Worm (Caenorhabditis elegans) whole organism, young adult: ENCODE measurements around the gene T23E7.2.

Source experiments
- B0261.1 ChIP-seq: sonication (generic microtip); optimal IDR thresholded peaks from 2 replicates; lab custom pipeline; 2016; ENCODE audit warnings: mild to moderate bottlenecking, missing genetic modification characterization, moderate library complexity, missing compliant biosample characterization
- C06A6.2 ChIP-seq: fragments of 200-800 bp; sonication (Bioruptor generic); conservative IDR thresholded peaks from 2 replicates; pipeline ENCODE4 v1.3.6; 2022; ENCODE audit warnings: missing genetic modification characterization, missing compliant biosample characterization
- C17E4.6 ChIP-seq: fragments of 200-800 bp; sonication (Bioruptor generic); IDR thresholded peaks from 2 replicates; pipeline ENCODE4 v1.3.6; 2022; ENCODE audit warnings: missing genetic modification reagents, missing genetic modification characterization, missing compliant biosample characterization
- F22D6.2 ChIP-seq: sonication (generic microtip); optimal IDR thresholded peaks from 2 replicates; lab custom pipeline; 2016; ENCODE audit warnings: mild to moderate bottlenecking, missing genetic modification characterization, missing compliant biosample characterization
- F23B12.7 ChIP-seq: sonication (generic microtip); optimal IDR thresholded peaks from 2 replicates; lab custom pipeline; 2017; ENCODE audit warnings: missing genetic modification characterization, mild to moderate bottlenecking, missing compliant biosample characterization, antibody characterized with exemption, moderate library complexity; ENCODE audit not compliant: insufficient read depth
- F33H1.4 ChIP-seq: fragments of 200-800 bp; sonication (Bioruptor generic); IDR thresholded peaks from 2 replicates; pipeline ENCODE4 v1.3.6; 2022; ENCODE audit warnings: missing genetic modification reagents, missing genetic modification characterization, missing compliant biosample characterization
- T07F8.4 ChIP-seq: sonication (generic microtip); optimal IDR thresholded peaks from 2 replicates; lab custom pipeline; 2016; ENCODE audit warnings: mild to moderate bottlenecking, missing genetic modification characterization, moderate library complexity, missing compliant biosample characterization
- T26A5.8 ChIP-seq: sonication (generic microtip); optimal IDR thresholded peaks from 2 replicates; lab custom pipeline; 2016; ENCODE audit warnings: missing genetic modification characterization, missing compliant biosample characterization
- Y56A3A.18 ChIP-seq: fragments of 200-800 bp; sonication (Bioruptor generic); IDR thresholded peaks from 2 replicates; pipeline ENCODE4 v1.3.6; 2022; ENCODE audit warnings: missing genetic modification reagents, missing genetic modification characterization, missing compliant biosample characterization
- ama-1 ChIP-seq, 3 experiments: fragments of 150-350 bp in 1 of 3; sonication (generic microtip) in 2 of 3; optimal IDR thresholded peaks; 2 replicates each; lab custom pipeline; 2014 to 2018; ENCODE audit warnings: missing biosample characterization in 2 of 3, missing genetic modification characterization in 2 of 3, missing genetic modification reagents in 2 of 3
- aptf-2 ChIP-seq: fragments of 200-800 bp; sonication (Bioruptor generic); conservative IDR thresholded peaks from 2 replicates; pipeline ENCODE4 v1.3.6; 2022; ENCODE audit warnings: missing genetic modification reagents, missing genetic modification characterization, missing compliant biosample characterization
- attf-3 ChIP-seq: fragments of 200-800 bp; sonication (Bioruptor generic); conservative IDR thresholded peaks from 2 replicates; pipeline ENCODE4 v1.3.6; 2022; ENCODE audit warnings: missing genetic modification reagents, missing genetic modification characterization, missing compliant biosample characterization
- attf-5 ChIP-seq: fragments of 200-800 bp; sonication (Bioruptor generic); optimal IDR thresholded peaks from 2 replicates; lab custom pipeline; 2018; ENCODE audit warnings: mild to moderate bottlenecking, missing genetic modification characterization, missing compliant biosample characterization
- ccch-3 ChIP-seq: fragments of 200-800 bp; sonication (Bioruptor generic); optimal IDR thresholded peaks from 2 replicates; lab custom pipeline; 2018; ENCODE audit warnings: mild to moderate bottlenecking, missing genetic modification characterization, missing compliant biosample characterization
- die-1 ChIP-seq: sonication (generic microtip); optimal IDR thresholded peaks from 2 replicates; lab custom pipeline; 2016; ENCODE audit warnings: missing genotype, mild to moderate bottlenecking, missing genetic modification characterization, missing compliant biosample characterization
- dpl-1 ChIP-seq: fragments of 150-350 bp; optimal IDR thresholded peaks from 2 replicates; lab custom pipeline; 2014; ENCODE audit warnings: missing biosample characterization, missing genetic modification reagents, missing genetic modification characterization
- efl-1 ChIP-seq: fragments of 150-350 bp; optimal IDR thresholded peaks from 2 replicates; lab custom pipeline; 2014; ENCODE audit warnings: missing biosample characterization, missing genetic modification reagents, missing genetic modification characterization
- egl-18 ChIP-seq: fragments of 200-800 bp; sonication (Bioruptor generic); IDR thresholded peaks from 2 replicates; pipeline ENCODE4 v1.3.6; 2022; ENCODE audit warnings: missing genetic modification reagents, missing genetic modification characterization, missing compliant biosample characterization
- egl-44 ChIP-seq: fragments of 200-800 bp; sonication (Bioruptor generic); IDR thresholded peaks from 2 replicates; pipeline ENCODE4 v1.3.6; 2022; ENCODE audit warnings: missing genetic modification reagents, missing genetic modification characterization, missing compliant biosample characterization
- ekl-4 ChIP-seq: fragments of 200-800 bp; sonication (Bioruptor generic); IDR thresholded peaks from 2 replicates; pipeline ENCODE4 v1.3.6; 2022; ENCODE audit warnings: missing genetic modification reagents, missing genetic modification characterization, missing compliant biosample characterization
- hlh-26 ChIP-seq: fragments of 200-800 bp; sonication (Bioruptor generic); conservative IDR thresholded peaks from 2 replicates; pipeline ENCODE4 v1.3.6; 2022; ENCODE audit warnings: missing genetic modification reagents, missing genetic modification characterization, missing compliant biosample characterization
- hmg-1.2 ChIP-seq: fragments of 200-800 bp; sonication (Bioruptor generic); IDR thresholded peaks from 2 replicates; pipeline ENCODE4 v1.3.6; 2022; ENCODE audit warnings: missing genetic modification reagents, missing genetic modification characterization, missing compliant biosample characterization
- let-526 ChIP-seq: fragments of 200-800 bp; sonication (Bioruptor generic); IDR thresholded peaks from 2 replicates; pipeline ENCODE4 v1.3.6; 2022; ENCODE audit warnings: missing genetic modification reagents, missing genetic modification characterization, missing compliant biosample characterization
- let-607 ChIP-seq, 2 experiments: fragments of 200-800 bp in 1 of 2; sonication (Bioruptor generic) in 1 of 2; sonication (generic microtip) in 1 of 2; optimal IDR thresholded peaks; 2 replicates each; lab custom pipeline; 2016 to 2018; ENCODE audit warnings: mild to moderate bottlenecking in 2 of 2, missing compliant biosample characterization in 2 of 2, missing genetic modification characterization in 2 of 2, moderate library complexity in 2 of 2, missing genotype in 1 of 2
- lin-40 ChIP-seq: sonication (generic microtip); optimal IDR thresholded peaks from 2 replicates; lab custom pipeline; 2016; ENCODE audit warnings: missing genetic modification characterization, mild to moderate bottlenecking, missing compliant biosample characterization, missing genotype, missing genetic modification reagents
- lsy-27 ChIP-seq: sonication (generic microtip); optimal IDR thresholded peaks from 2 replicates; lab custom pipeline; 2017; ENCODE audit warnings: missing genetic modification characterization, mild to moderate bottlenecking, missing compliant biosample characterization, antibody characterized with exemption, missing genotype, borderline replicate concordance; ENCODE audit not compliant: insufficient read depth
- madf-6 ChIP-seq: fragments of 200-800 bp; sonication (Bioruptor generic); IDR thresholded peaks from 2 replicates; pipeline ENCODE4 v1.3.6; 2022; ENCODE audit warnings: missing genetic modification reagents, missing genetic modification characterization, missing compliant biosample characterization
- mel-28 ChIP-seq: sonication (generic microtip); optimal IDR thresholded peaks from 2 replicates; lab custom pipeline; 2016; ENCODE audit warnings: borderline replicate concordance, mild to moderate bottlenecking, missing genetic modification characterization, missing compliant biosample characterization
- nfya-1 ChIP-seq: sonication (generic microtip); optimal IDR thresholded peaks from 2 replicates; lab custom pipeline; 2017; ENCODE audit warnings: antibody characterized with exemption, missing compliant biosample characterization, missing genetic modification characterization, borderline replicate concordance; ENCODE audit not compliant: insufficient read depth
- nhr-179 ChIP-seq: sonication (generic microtip); optimal IDR thresholded peaks from 2 replicates; lab custom pipeline; 2016; ENCODE audit warnings: mild to moderate bottlenecking, missing genetic modification characterization, missing compliant biosample characterization
- nhr-80 ChIP-seq: sonication (generic microtip); optimal IDR thresholded peaks from 2 replicates; lab custom pipeline; 2016; ENCODE audit warnings: missing genetic modification characterization, missing compliant biosample characterization
- nhr-90 ChIP-seq: sonication (generic microtip); optimal IDR thresholded peaks from 2 replicates; lab custom pipeline; 2016; ENCODE audit warnings: missing genotype, mild to moderate bottlenecking, missing genetic modification characterization, missing compliant biosample characterization
- pbrm-1 ChIP-seq: fragments of 200-800 bp; sonication (Bioruptor generic); IDR thresholded peaks from 2 replicates; pipeline ENCODE4 v1.3.6; 2022; ENCODE audit warnings: missing genetic modification reagents, missing genetic modification characterization, missing compliant biosample characterization
- rec-8 ChIP-seq, 2 experiments: sonication (generic microtip); optimal IDR thresholded peaks; 2 replicates each; lab custom pipeline; 2016; ENCODE audit warnings: mild to moderate bottlenecking in 2 of 2, missing genetic modification characterization in 2 of 2, missing genetic modification reagents in 2 of 2, missing genotype in 2 of 2, missing biosample characterization in 1 of 2, missing compliant biosample characterization in 1 of 2, moderate library complexity in 1 of 2
- rpc-1 ChIP-seq, 2 experiments: fragments of 150-350 bp in 1 of 2; sonication (generic microtip) in 1 of 2; optimal IDR thresholded peaks; 2 replicates each; lab custom pipeline; 2014 to 2018; ENCODE audit warnings: missing biosample characterization in 1 of 2, missing genetic modification characterization in 1 of 2, missing genetic modification reagents in 1 of 2, missing genotype in 1 of 2
- sea-2 ChIP-seq: fragments of 200-800 bp; sonication (Bioruptor generic); IDR thresholded peaks from 2 replicates; pipeline ENCODE4 v1.3.6; 2022; ENCODE audit warnings: missing genetic modification characterization, missing compliant biosample characterization
- snpc-4 ChIP-seq, 5 experiments: fragments of 150-350 bp in 1 of 5; sonication (generic microtip) in 4 of 5; optimal IDR thresholded peaks; 2 replicates each; lab custom pipeline; 2014 to 2018; ENCODE audit warnings: missing genetic modification characterization in 5 of 5, missing biosample characterization in 3 of 5, antibody characterized with exemption in 2 of 5, mild to moderate bottlenecking in 2 of 5, missing compliant biosample characterization in 2 of 5, missing genotype in 2 of 5, moderate library complexity in 2 of 5, missing genetic modification reagents in 1 of 5
- somi-1 ChIP-seq: fragments of 200-800 bp; sonication (Bioruptor generic); optimal IDR thresholded peaks from 2 replicates; lab custom pipeline; 2018; ENCODE audit warnings: mild to moderate bottlenecking, missing genetic modification characterization, missing compliant biosample characterization
- sptf-2 ChIP-seq: fragments of 200-800 bp; sonication (Bioruptor generic); optimal IDR thresholded peaks from 2 replicates; lab custom pipeline; 2018; ENCODE audit warnings: mild to moderate bottlenecking, missing genetic modification characterization, missing compliant biosample characterization
- tbp1 ChIP-seq: fragments of 200-800 bp; sonication (Bioruptor generic); optimal IDR thresholded peaks from 2 replicates; lab custom pipeline; 2018; ENCODE audit warnings: mild to moderate bottlenecking, missing genetic modification characterization, missing compliant biosample characterization
- tbx-9 ChIP-seq: sonication (generic microtip); optimal IDR thresholded peaks from 2 replicates; lab custom pipeline; 2016; ENCODE audit warnings: borderline replicate concordance, missing genetic modification characterization, inconsistent platforms, missing compliant biosample characterization
- xnd-1 ChIP-seq: sonication (generic microtip); optimal IDR thresholded peaks from 2 replicates; lab custom pipeline; 2016; ENCODE audit warnings: missing genotype, missing genetic modification reagents, missing genetic modification characterization, missing compliant biosample characterization
- ztf-18 ChIP-seq: sonication (generic microtip); optimal IDR thresholded peaks from 2 replicates; lab custom pipeline; 2016; ENCODE audit warnings: missing genotype, mild to moderate bottlenecking, missing genetic modification characterization, missing compliant biosample characterization
- ztf-22 ChIP-seq: fragments of 200-800 bp; sonication (Bioruptor generic); optimal IDR thresholded peaks from 2 replicates; lab custom pipeline; 2018; ENCODE audit warnings: mild to moderate bottlenecking, missing genetic modification characterization, moderate library complexity, missing compliant biosample characterization
- ztf-25 ChIP-seq: fragments of 200-800 bp; sonication (Bioruptor generic); IDR thresholded peaks from 2 replicates; pipeline ENCODE4 v1.3.6; 2022; ENCODE audit warnings: missing genetic modification reagents, missing genetic modification characterization, missing compliant biosample characterization
- ztf-26 ChIP-seq: sonication (generic microtip); optimal IDR thresholded peaks from 2 replicates; lab custom pipeline; 2017; ENCODE audit warnings: missing genetic modification characterization, missing compliant biosample characterization

The T23E7.2 gene

DNA sequence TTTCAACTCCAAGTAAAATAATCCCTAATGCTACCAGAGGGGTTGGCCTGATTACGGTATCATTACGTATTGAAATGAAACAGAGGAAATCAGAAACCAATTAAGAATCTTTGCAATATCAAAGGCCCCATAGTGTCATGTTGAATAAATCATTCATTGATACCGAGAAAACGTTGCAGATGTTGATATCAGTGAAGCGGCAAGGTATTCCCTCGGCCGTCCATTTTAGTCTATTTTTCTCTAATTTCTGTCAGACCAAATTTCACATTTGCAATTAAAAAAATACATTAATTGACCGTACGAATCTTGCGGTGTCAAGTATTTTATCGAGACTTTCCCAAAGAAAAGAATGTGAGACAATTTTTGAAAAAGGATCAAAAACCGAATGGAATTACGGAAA, 36.6 kb upstream of the T23E7.2 start:
- TF ChIP-seq snpc-4 (GFP tag; optimal IDR thresholded peaks at IDR 0.05; lab: Kevin White, UChicago) (no peak), snpc-4 (tag; optimal IDR thresholded peaks at IDR 0.05; lab: Kevin White, UChicago) (no peak), T07F8.4 (no peak), ztf-25 (GFP tag; lab: Robert Waterston, UW) (no peak), tbx-9 (no peak), T26A5.8 (no peak), F33H1.4 (GFP tag; lab: Robert Waterston, UW) (no peak), ccch-3 (GFP tag; lab: Kevin White, UChicago) (no peak), egl-44 (GFP tag; lab: Robert Waterston, UW) (no peak), efl-1 (GFP tag; lab: Kevin White, UChicago) (no peak), C17E4.6 (GFP tag; lab: Robert Waterston, UW) (no peak), madf-6 (GFP tag; lab: Robert Waterston, UW) (no peak), dpl-1 (GFP tag; lab: Kevin White, UChicago) (no peak), ekl-4 (no peak), attf-3 (GFP tag; lab: Robert Waterston, UW) (no peak), xnd-1 (no peak), lsy-27 (tag; lab: Kevin White, UChicago) (no peak)

- TF ChIP-seq hmg-1.2 (GFP tag; lab: Robert Waterston, UW) = no peak
- TF ChIP-seq ekl-4 = no peak
- TF ChIP-seq nfya-1 (tag; lab: Kevin White, UChicago) = no peak
- TF ChIP-seq mel-28 (tag; lab: Kevin White, UChicago) = no peak
- TF ChIP-seq F23B12.7 (tag; lab: Kevin White, UChicago) = no peak
- TF ChIP-seq nhr-80 (tag; lab: Kevin White, UChicago) = peak; percentile 67
- TF ChIP-seq F22D6.2 = peak; percentile 17
- TF ChIP-seq rpc-1 (optimal IDR thresholded peaks at IDR 0.05; lab: Kevin White, UChicago) = no peak
- TF ChIP-seq rpc-1 (tag; optimal IDR thresholded peaks at IDR 0.05; lab: Kevin White, UChicago) = no peak
- TF ChIP-seq nhr-179 = no peak
- TF ChIP-seq ztf-22 = peak; percentile 86
- no peak for TF ChIP-seq let-526
- TF ChIP-seq rec-8 (tag; optimal IDR thresholded peaks at IDR 0.05; lab: Kevin White, UChicago) = no peak
- peak; percentile 46 for TF ChIP-seq somi-1 (GFP tag; lab: Kevin White, UChicago)
- TF ChIP-seq let-607 (tag; optimal IDR thresholded peaks at IDR 0.05; lab: Kevin White, UChicago) = peak; percentile 4 to 38
- TF ChIP-seq die-1 (tag; lab: Kevin White, UChicago) = no peak
- peak; percentile 14 for TF ChIP-seq tbp1
- TF ChIP-seq ztf-26 (tag; lab: Kevin White, UChicago) = peak; percentile 9
- no peak for TF ChIP-seq B0261.1 (tag; lab: Kevin White, UChicago)
- TF ChIP-seq sea-2 = no peak
- TF ChIP-seq attf-5 (GFP tag; lab: Kevin White, UChicago) = peak; percentile 15
- no peak for TF ChIP-seq hlh-26 (GFP tag; lab: Robert Waterston, UW)
- no peak for TF ChIP-seq sptf-2
- no peak for TF ChIP-seq egl-18 (GFP tag; lab: Robert Waterston, UW)
- no peak for TF ChIP-seq Y56A3A.18 (GFP tag; lab: Robert Waterston, UW)
- no peak for TF ChIP-seq efl-1 (GFP tag; lab: Kevin White, UChicago)
- no peak for TF ChIP-seq ama-1 (optimal IDR thresholded peaks at IDR 0.05; lab: Kevin White, UChicago)
- no peak for TF ChIP-seq ama-1 (GFP tag; optimal IDR thresholded peaks at IDR 0.05; lab: Kevin White, UChicago)
- no peak for TF ChIP-seq tbx-9
- 0 out of 2 replicates have a peak, but pooled peaks have one; percentile 25 for TF ChIP-seq pbrm-1 (GFP tag; lab: Robert Waterston, UW)
- no peak for TF ChIP-seq ztf-18 (tag; lab: Kevin White, UChicago)
- TF ChIP-seq C06A6.2 = no peak
- peak; percentile 26 for TF ChIP-seq nhr-90 (tag; lab: Kevin White, UChicago)
- TF ChIP-seq aptf-2 (GFP tag; lab: Robert Waterston, UW) = no peak
- TF ChIP-seq T26A5.8 = no peak
- TF ChIP-seq lin-40 = peak; percentile 57
Observed at ce11 chrX:17636326-17636735, 34.5 kb upstream of the T23E7.2 start.
